Fruit fly (Drosophila melanogaster): Measurements from ENCODE around the gene EndoA.

EndoA gene

DNA sequence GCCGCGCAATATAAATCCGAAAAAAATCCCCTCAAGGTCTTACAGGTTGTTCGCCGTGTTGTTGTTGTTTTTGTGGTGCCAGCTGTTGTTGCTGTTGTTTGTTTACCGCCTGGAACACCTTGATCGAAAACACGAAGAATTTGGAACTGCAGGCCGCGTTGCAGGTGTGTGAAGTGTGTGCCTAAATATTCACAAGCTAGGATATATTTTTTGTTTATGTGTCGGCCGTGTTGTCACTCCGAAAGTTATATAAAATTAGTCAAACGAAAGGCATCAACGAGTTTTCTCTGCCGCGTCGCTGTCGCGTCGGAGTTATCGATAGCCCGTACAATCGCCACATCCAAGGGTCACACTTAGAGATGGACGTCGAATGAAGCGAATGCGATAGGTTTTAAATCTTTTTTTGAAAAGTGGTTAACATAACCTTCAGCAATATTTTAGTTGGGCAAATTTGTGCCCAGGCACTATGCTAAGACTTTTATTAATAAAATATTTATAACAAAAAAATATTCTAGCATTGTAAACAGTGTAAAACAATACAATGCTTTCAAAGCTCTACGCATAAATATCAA lies 22.0 kb downstream of the EndoA start, which contains the start of gene Mpc1 (continued):
- TF ChIP-seq CG7963 (GFP tag; IDR thresholded peaks at IDR 0.05; ENCODE audit: partially characterized antibody) (peak; percentile 68), CG10979 (tag; optimal IDR thresholded peaks at IDR 0.05) (no peak), sob (GFP tag; IDR thresholded peaks at IDR 0.05) (peak; percentile 5; the same call in 1 of the 2 replicates), unpg (GFP tag; optimal IDR thresholded peaks at IDR 0.05) (no peak), CG2116 (GFP tag; optimal IDR thresholded peaks at IDR 0.05) (no peak), chm (GFP tag; IDR thresholded peaks at IDR 0.05) (no peak), Opbp (GFP tag; IDR thresholded peaks at IDR 0.05; ENCODE audit: partially characterized antibody) (peak; percentile 84), Camta (GFP tag; optimal IDR thresholded peaks at IDR 0.05) (no peak), odd (GFP tag; optimal IDR thresholded peaks at IDR 0.05) (no peak), hbn (GFP tag; IDR thresholded peaks at IDR 0.05; ENCODE audit: partially characterized antibody) (peak; percentile 61), tll (GFP tag; optimal IDR thresholded peaks at IDR 0.05) (peak in 1 of 2 experiments; percentile 20), GATAe (GFP tag; conservative IDR thresholded peaks at IDR 0.05) (no peak), twi (tag; optimal IDR thresholded peaks at IDR 0.05) (no peak), CG9932 (GFP tag; IDR thresholded peaks at IDR 0.05) (peak; percentile 78), maf-S (GFP tag; optimal IDR thresholded peaks at IDR 0.05) (no peak), chn (GFP tag; optimal IDR thresholded peaks at IDR 0.05) (no peak), CG14014 (GFP tag; IDR thresholded peaks at IDR 0.05) (peak; percentile 41; the same call in 1 of the 2 replicates), TFAM (GFP tag; optimal IDR thresholded peaks at IDR 0.05) (no peak), scrt (GFP tag; optimal IDR thresholded peaks at IDR 0.05) (peak; percentile 63), slbo (GFP tag; IDR thresholded peaks at IDR 0.05) (peak; percentile 55), grn (GFP tag; optimal IDR thresholded peaks at IDR 0.05) (no peak), Hmx (GFP tag; optimal IDR thresholded peaks at IDR 0.05) (no peak), CG10366 (GFP tag; IDR thresholded peaks at IDR 0.05) (peak; percentile 20; the same call in 1 of the 2 replicates), CG1529 (GFP tag; optimal IDR thresholded peaks at IDR 0.05) (no peak), CG3065 (GFP tag; optimal IDR thresholded peaks at IDR 0.05) (no peak), CG17186 (GFP tag; optimal IDR thresholded peaks at IDR 0.05) (no peak), pan (optimal IDR thresholded peaks at IDR 0.05) (no peak), pan (GFP tag; optimal IDR thresholded peaks at IDR 0.05 in 1 of 2, IDR thresholded peaks at IDR 0.05 in 1 of 2) (no peak), NC2α (GFP tag; optimal IDR thresholded peaks at IDR 0.05) (no peak), crc (GFP tag; optimal IDR thresholded peaks at IDR 0.05) (no peak), Sox102F (GFP tag; optimal IDR thresholded peaks at IDR 0.05) (no peak), CG43689 (GFP tag; IDR thresholded peaks at IDR 0.05) (no peak), luna (GFP tag; optimal IDR thresholded peaks at IDR 0.05) (no peak), gsb-n (tag; optimal IDR thresholded peaks at IDR 0.05) (no peak), nerfin-1 (tag; optimal IDR thresholded peaks at IDR 0.05) (no peak), pros (GFP tag; optimal IDR thresholded peaks at IDR 0.05) (no peak), disco-r (GFP tag; optimal IDR thresholded peaks at IDR 0.05) (no peak), CG7987 (GFP tag; optimal IDR thresholded peaks at IDR 0.05) (no peak), CG6813 (GFP tag; optimal IDR thresholded peaks at IDR 0.05) (no peak), schlank (tag; optimal IDR thresholded peaks at IDR 0.05) (no peak), CG8388 (GFP tag; optimal IDR thresholded peaks at IDR 0.05) (no peak), CG4617 (GFP tag; optimal IDR thresholded peaks at IDR 0.05; ENCODE audit: borderline replicate concordance) (peak; percentile 22), Fer1 (GFP tag; optimal IDR thresholded peaks at IDR 0.05) (peak; percentile 22), Bgb (GFP tag; IDR thresholded peaks at IDR 0.05; ENCODE audit: partially characterized antibody) (peak; percentile 85), knrl (GFP tag; IDR thresholded peaks at IDR 0.05; ENCODE audit: partially characterized antibody) (peak; percentile 83), CG10565 (GFP tag; optimal IDR thresholded peaks at IDR 0.05) (no peak), Ets97D (GFP tag; optimal IDR thresholded peaks at IDR 0.05) (no peak), insv (GFP tag; optimal IDR thresholded peaks at IDR 0.05) (peak in 1 of 2 experiments; percentile 8), Blimp-1 (GFP tag; optimal IDR thresholded peaks at IDR 0.05) (no peak), rib (GFP tag; IDR thresholded peaks at IDR 0.05) (no peak)

Data from whole organism, embryonic.